Fruit fly (Drosophila melanogaster): ENCODE results near the gene CG14546.
A peak's percentile ranks its signal among the peaks of the same experiment; 100 is the strongest.

CG14546 gene

DNA sequence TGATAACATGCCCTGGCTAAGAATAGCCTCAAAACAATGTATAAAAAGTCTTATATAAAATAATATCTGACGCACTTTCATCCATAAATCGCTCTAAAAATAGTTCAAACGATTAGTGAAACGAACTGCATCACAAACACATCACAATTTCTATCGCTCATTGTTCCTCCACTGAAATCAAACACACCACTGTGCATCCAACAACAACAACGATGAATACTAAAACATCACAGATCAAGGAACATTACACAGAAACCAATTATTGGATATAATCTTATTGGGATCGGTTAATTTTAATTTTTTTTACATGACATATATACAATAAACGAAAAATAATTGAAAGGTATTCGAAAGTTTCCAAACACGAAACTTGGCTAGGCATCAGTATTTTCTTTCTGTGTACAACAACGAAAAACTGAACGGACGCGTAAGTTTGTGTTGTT, 43.1 kb downstream of the CG14546 start (continued):
- TF ChIP-seq Ptx1 (GFP tag; IDR thresholded peaks at IDR 0.05) (peak; percentile 88), CG12299 (tag; optimal IDR thresholded peaks at IDR 0.05) (no peak), ATbp (GFP tag; optimal IDR thresholded peaks at IDR 0.05) (peak; percentile 63), onecut (GFP tag; IDR thresholded peaks at IDR 0.05) (peak; percentile 63), YL-1 (GFP tag; optimal IDR thresholded peaks at IDR 0.05) (peak; percentile 1), Opbp (GFP tag; IDR thresholded peaks at IDR 0.05; ENCODE audit: partially characterized antibody) (no peak), fd3F (GFP tag; optimal IDR thresholded peaks at IDR 0.05) (peak; percentile 61), CG17912 (GFP tag; optimal IDR thresholded peaks at IDR 0.05) (no peak), wdn (GFP tag; IDR thresholded peaks at IDR 0.05) (no peak), sqz (GFP tag; optimal IDR thresholded peaks at IDR 0.05) (peak; percentile 55), insv (GFP tag; optimal IDR thresholded peaks at IDR 0.05) (no peak), odd (GFP tag; optimal IDR thresholded peaks at IDR 0.05) (peak; percentile 37), fd64A (GFP tag; optimal IDR thresholded peaks at IDR 0.05) (peak; percentile 48), Camta (GFP tag; optimal IDR thresholded peaks at IDR 0.05) (peak; percentile 64), CG14050 (GFP tag; IDR thresholded peaks at IDR 0.05) (peak; percentile 65), croc (GFP tag; conservative IDR thresholded peaks at IDR 0.05) (peak; percentile 68; the same call in 2 of the 3 replicates), grau (tag; optimal IDR thresholded peaks at IDR 0.05) (peak; percentile 84), PHDP (tag; optimal IDR thresholded peaks at IDR 0.05) (peak; percentile 84), CG2120 (GFP tag; optimal IDR thresholded peaks at IDR 0.05) (peak; percentile 79), CG31441 (GFP tag; IDR thresholded peaks at IDR 0.05) (peak; percentile 86), CG9609 (GFP tag; optimal IDR thresholded peaks at IDR 0.05) (peak; percentile 60), mld (GFP tag; IDR thresholded peaks at IDR 0.05; ENCODE audit: partially characterized antibody) (no peak), Six4 (GFP tag; optimal IDR thresholded peaks at IDR 0.05) (peak; percentile 73), ase (GFP tag; IDR thresholded peaks at IDR 0.05) (peak; percentile 77), ems (GFP tag; optimal IDR thresholded peaks at IDR 0.05) (peak; percentile 50), sna (GFP tag; IDR thresholded peaks at IDR 0.05; ENCODE audit: partially characterized antibody) (no peak), crp (GFP tag; optimal IDR thresholded peaks at IDR 0.05) (no peak), H2.0 (GFP tag; IDR thresholded peaks at IDR 0.05) (peak; percentile 78), CG9797 (GFP tag; optimal IDR thresholded peaks at IDR 0.05) (no peak), CG2202 (tag; optimal IDR thresholded peaks at IDR 0.05) (peak; percentile 65), kay (GFP tag; optimal IDR thresholded peaks at IDR 0.05) (peak; percentile 54), Ravus (GFP tag; IDR thresholded peaks at IDR 0.05) (peak; percentile 16; the same call in 1 of the 2 replicates), CG1792 (GFP tag; optimal IDR thresholded peaks at IDR 0.05) (peak; percentile 72), CG18476 (GFP tag; optimal IDR thresholded peaks at IDR 0.05) (peak; percentile 48), Lim3 (GFP tag; IDR thresholded peaks at IDR 0.05) (no peak), ab (GFP tag; optimal IDR thresholded peaks at IDR 0.05) (peak; percentile 57), Optix (GFP tag; IDR thresholded peaks at IDR 0.05) (no peak), inv (GFP tag; IDR thresholded peaks at IDR 0.05; ENCODE audit: partially characterized antibody) (no peak), Ets65A (GFP tag) (peak; percentile 96), eve (GFP tag; optimal IDR thresholded peaks at IDR 0.05) (peak in 1 of 2 experiments; percentile 81), pho (GFP tag; optimal IDR thresholded peaks at IDR 0.05) (peak; percentile 74), exex (tag; optimal IDR thresholded peaks at IDR 0.05) (peak; percentile 36), CG42726 (GFP tag; IDR thresholded peaks at IDR 0.05; ENCODE audit: partially characterized antibody) (no peak), CG10979 (tag; optimal IDR thresholded peaks at IDR 0.05) (peak; percentile 88), wor (GFP tag; IDR thresholded peaks at IDR 0.05) (peak; percentile 74; the same call in 1 of the 2 replicates), fd96Cb (tag; optimal IDR thresholded peaks at IDR 0.05) (peak; percentile 84), tll (GFP tag; optimal IDR thresholded peaks at IDR 0.05) (no peak), run (tag; optimal IDR thresholded peaks at IDR 0.05) (no peak), CG4424 (GFP tag; optimal IDR thresholded peaks at IDR 0.05) (peak; percentile 80), Abd-B (GFP tag; optimal IDR thresholded peaks at IDR 0.05) (peak; percentile 82)

All from whole organism, embryonic.